Worm (Caenorhabditis elegans): ENCODE measurements around the gene T01B7.9.

DNA sequence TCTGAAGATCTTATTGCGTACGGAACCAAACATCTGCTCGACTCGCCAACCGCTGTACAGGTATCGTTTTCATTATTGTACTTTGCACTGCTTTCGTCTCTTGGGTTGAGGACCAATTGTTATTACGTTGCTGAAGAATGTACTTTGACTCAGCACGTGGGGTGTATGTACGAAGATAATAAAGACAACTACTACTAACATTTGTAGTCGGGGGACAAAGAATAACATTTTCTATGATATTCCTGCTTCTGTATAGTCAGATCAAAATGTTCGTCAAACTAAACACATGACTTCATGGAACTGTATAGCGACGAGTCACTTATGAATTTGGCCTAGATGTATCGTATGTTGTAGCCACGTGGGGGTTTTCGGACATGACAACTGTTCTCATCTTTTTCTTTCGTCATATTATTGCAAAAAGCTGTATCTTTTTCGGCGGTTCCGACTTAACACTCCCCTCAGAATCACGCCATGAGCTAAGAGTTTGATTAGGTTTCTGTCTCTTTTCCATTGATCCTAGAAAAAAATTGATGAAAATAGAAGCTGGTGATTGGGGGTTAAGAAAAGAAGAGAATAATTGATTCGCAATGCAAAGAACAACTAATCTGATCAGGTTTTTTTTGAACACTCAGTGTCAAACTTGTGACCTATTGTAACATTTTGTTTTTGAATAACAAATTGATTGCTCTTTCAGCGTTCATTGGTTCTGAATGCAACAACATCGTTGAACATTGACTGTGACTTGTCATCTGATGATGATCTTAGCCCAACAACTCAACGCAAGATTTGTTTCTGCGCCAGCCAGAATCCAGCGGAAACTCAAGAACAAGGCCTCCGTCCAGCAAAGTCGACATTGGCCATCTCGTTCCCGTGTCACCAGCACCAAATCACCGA lies 18.2 kb upstream of the T01B7.9 start:
- TF ChIP-seq tab-1 (GFP tag; IDR thresholded peaks at IDR 0.05) (no peak), ref-1 (GFP tag; conservative IDR thresholded peaks at IDR 0.05) (no peak), flt-1 (GFP tag; IDR thresholded peaks at IDR 0.05) (no peak), ztf-29 (GFP tag; IDR thresholded peaks at IDR 0.05) (no peak), klf-2 (GFP tag; conservative IDR thresholded peaks at IDR 0.05) (no peak), ztf-23 (GFP tag; IDR thresholded peaks at IDR 0.05) (no peak)

Measured in whole organism, midembryonic.